Fruit fly (Drosophila melanogaster): ENCODE data around the gene CenG1A.

CenG1A gene

DNA sequence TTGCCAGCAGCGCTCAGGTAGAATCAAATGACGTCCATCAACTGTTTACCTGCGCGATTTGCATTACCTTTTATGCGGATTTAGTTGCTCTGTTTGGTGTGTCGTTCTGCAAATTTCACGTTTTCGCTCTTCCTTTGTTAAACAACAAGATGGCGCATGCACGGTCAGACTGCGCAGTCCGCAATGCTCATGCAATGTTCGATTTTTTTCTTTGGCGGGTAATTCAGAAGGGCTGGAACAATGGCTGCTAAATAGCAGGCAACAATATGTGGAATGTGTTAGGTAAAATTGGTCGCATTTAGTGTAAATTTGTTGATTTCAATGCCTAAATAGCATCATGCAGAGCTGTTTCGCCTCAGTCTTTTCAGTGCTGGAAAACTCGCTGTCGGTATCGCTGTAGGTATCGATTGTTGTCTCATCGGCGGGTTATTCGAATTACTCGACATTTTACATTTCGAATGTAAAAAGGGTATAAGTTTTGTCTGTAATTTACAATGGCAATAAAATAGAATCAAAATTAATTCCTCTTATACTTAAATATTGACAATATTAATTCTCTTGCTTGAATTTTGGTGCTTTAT is 69.1 kb downstream of the CenG1A start, which contains the start of gene Smg5 (continued):
- TF ChIP-seq CG18476 (GFP tag; optimal IDR thresholded peaks at IDR 0.05) (peak; percentile 88), gro (GFP tag; optimal IDR thresholded peaks at IDR 0.05) (peak; percentile 95), toy (GFP tag; IDR thresholded peaks at IDR 0.05) (peak; percentile 80), CG5245 (GFP tag; optimal IDR thresholded peaks at IDR 0.05) (peak; percentile 75), CG2116 (GFP tag; optimal IDR thresholded peaks at IDR 0.05) (peak; percentile 90), CG6765 (GFP tag; optimal IDR thresholded peaks at IDR 0.05) (peak; percentile 62)

DNA sequence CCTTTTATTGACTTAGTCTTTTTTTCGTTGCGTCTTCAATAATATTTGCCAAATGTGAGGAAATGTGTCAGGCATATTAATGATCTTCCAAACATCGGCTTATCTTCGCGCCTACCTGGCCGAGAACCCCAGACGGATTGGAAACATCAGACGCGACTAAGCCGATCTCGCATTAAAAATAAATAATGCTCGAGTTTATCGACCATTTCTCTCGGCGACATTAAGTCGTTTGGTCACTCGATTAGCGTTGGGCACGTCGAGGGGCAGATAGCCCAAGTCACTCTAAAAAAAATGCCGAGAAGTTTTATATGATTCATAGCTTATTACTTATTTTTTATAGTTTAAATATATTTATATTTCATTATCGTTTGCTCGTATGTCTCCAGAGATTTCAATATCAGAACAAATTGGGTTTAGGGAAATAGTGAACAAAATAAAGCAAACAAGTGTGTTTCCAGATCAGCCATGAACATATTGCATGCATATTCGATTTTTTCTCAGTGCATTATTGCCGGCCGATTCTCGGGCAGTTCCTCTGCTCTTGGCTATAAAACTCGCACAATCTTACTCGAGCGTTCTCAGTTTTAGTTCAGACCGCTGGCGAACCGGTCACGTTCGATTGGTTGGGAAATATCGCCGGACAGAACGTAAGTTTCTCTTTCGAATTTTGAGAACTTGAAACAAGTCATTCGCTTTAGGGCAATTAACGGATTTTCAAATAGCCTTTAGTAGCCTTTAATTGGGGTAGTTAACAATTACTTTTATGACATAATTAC is 69.9 kb downstream of the CenG1A start, which contains the start of gene Ance:
Gene Ance, plus strand, starts transcription at position 574 of the 776 bp plus-strand sequence.
- TF ChIP-seq Nf-YA (GFP tag; IDR thresholded peaks at IDR 0.05) (no peak), ERR (GFP tag; optimal IDR thresholded peaks at IDR 0.05) (no peak), CG4404 (GFP tag; IDR thresholded peaks at IDR 0.05) (peak; percentile 43; the same call in 1 of the 2 replicates), Bteb2 (GFP tag; optimal IDR thresholded peaks at IDR 0.05) (no peak), Nf-YB (GFP tag; optimal IDR thresholded peaks at IDR 0.05) (no peak), Fer2 (tag; optimal IDR thresholded peaks at IDR 0.05) (no peak), Atf6 (GFP tag; IDR thresholded peaks at IDR 0.05) (peak; percentile 69), Elba2 (GFP tag; optimal IDR thresholded peaks at IDR 0.05) (no peak), zfh1 (GFP tag; IDR thresholded peaks at IDR 0.05) (peak; percentile 62), CG33557 (GFP tag; optimal IDR thresholded peaks at IDR 0.05) (no peak), Doc3 (GFP tag; IDR thresholded peaks at IDR 0.05; ENCODE audit: partially characterized antibody) (no peak), CG9876 (GFP tag; optimal IDR thresholded peaks at IDR 0.05) (no peak), stc (GFP tag; IDR thresholded peaks at IDR 0.05) (no peak), CG9727 (GFP tag; optimal IDR thresholded peaks at IDR 0.05) (peak; percentile 60), Hr3 (GFP tag; optimal IDR thresholded peaks at IDR 0.05) (peak; percentile 23), CG16813 (GFP tag; IDR thresholded peaks at IDR 0.05; ENCODE audit: partially characterized antibody) (no peak), disco-r (GFP tag; optimal IDR thresholded peaks at IDR 0.05) (no peak), phol (tag; optimal IDR thresholded peaks at IDR 0.05) (peak; percentile 13), CG13894 (tag; optimal IDR thresholded peaks at IDR 0.05) (peak; percentile 88), sob (GFP tag; IDR thresholded peaks at IDR 0.05) (peak; percentile 53; the same call in 1 of the 2 replicates), CG10267 (tag; optimal IDR thresholded peaks at IDR 0.05) (no peak), so (GFP tag; IDR thresholded peaks at IDR 0.05) (no peak), CG14710 (tag; optimal IDR thresholded peaks at IDR 0.05) (no peak), H15 (GFP tag; IDR thresholded peaks at IDR 0.05) (no peak), CG15073 (GFP tag; optimal IDR thresholded peaks at IDR 0.05) (no peak), bcd (GFP tag; optimal IDR thresholded peaks at IDR 0.05) (peak; percentile 30), dpn (GFP tag; optimal IDR thresholded peaks at IDR 0.05) (peak in 1 of 2 experiments; percentile 36), Trl (optimal IDR thresholded peaks at IDR 0.05) (peak in 1 of 2 experiments; percentile 23), Trl (GFP tag; optimal IDR thresholded peaks at IDR 0.05) (no peak), wdn (GFP tag; IDR thresholded peaks at IDR 0.05) (0 out of 2 replicates have a peak, but pooled peaks have one; percentile 48), CG32772 (GFP tag; IDR thresholded peaks at IDR 0.05) (no peak), Xbp1 (GFP tag; optimal IDR thresholded peaks at IDR 0.05) (peak; percentile 45), scrt (GFP tag; optimal IDR thresholded peaks at IDR 0.05) (no peak), chif (GFP tag; optimal IDR thresholded peaks at IDR 0.05) (no peak), CG4707 (GFP tag; optimal IDR thresholded peaks at IDR 0.05) (no peak), Tbp (GFP tag; optimal IDR thresholded peaks at IDR 0.05) (no peak), Fer3 (tag; optimal IDR thresholded peaks at IDR 0.05) (peak; percentile 46), CG7745 (tag; optimal IDR thresholded peaks at IDR 0.05) (no peak), CG8089 (GFP tag; optimal IDR thresholded peaks at IDR 0.05) (no peak), CG4617 (GFP tag; optimal IDR thresholded peaks at IDR 0.05; ENCODE audit: borderline replicate concordance) (no peak), Hand (GFP tag; optimal IDR thresholded peaks at IDR 0.05) (peak; percentile 18)

All from whole organism, embryonic.